Fruit fly (Drosophila melanogaster) Kc167 (cell line): ENCODE measurements around the gene CYLD.

Experiments used
- Myc ChIP-seq: fragments of >200 bp; optimal IDR thresholded peaks from 2 replicates; lab custom pipeline; 2017; ENCODE audit warnings: missing external identifiers
- insv ChIP-seq: fragments of >200 bp; optimal IDR thresholded peaks from 3 replicates; lab custom pipeline; 2018; ENCODE audit warnings: missing external identifiers
- psq ChIP-seq: fragments of >200 bp; optimal IDR thresholded peaks from 2 replicates; lab custom pipeline; 2017; ENCODE audit warnings: missing external identifiers
- ttk ChIP-seq: sonication (Bioruptor generic); optimal IDR thresholded peaks from 2 replicates; lab custom pipeline; 2017; ENCODE audit warnings: missing external identifiers

dm6 chr2L:10321612-10322011 lies 22.0 kb upstream of the CYLD start:
- TF ChIP-seq psq (lab: Kevin White, UChicago) (no peak), ttk (lab: Kevin White, UChicago) (no peak), Myc (no peak), insv (lab: Kevin White, UChicago) (no peak)
